Fruit fly (Drosophila melanogaster) whole organism, pupa: ENCODE results near the gene jvl.

Experiments used
- CG10348 ChIP-seq: fragments of 200-800 bp; sonication (Bioruptor generic); IDR thresholded peaks from 2 replicates; pipeline ENCODE4 v1.3.6; 2022; ENCODE audit warnings: missing biosample characterization, missing genetic modification characterization
- CG12605 ChIP-seq: fragments of 200-800 bp; sonication (Bioruptor generic); IDR thresholded peaks from 2 replicates; pipeline ENCODE4 v1.3.6; 2022; ENCODE audit warnings: missing biosample characterization, missing genetic modification characterization
- CG13204 ChIP-seq: fragments of 200-800 bp; sonication (Bioruptor generic); optimal IDR thresholded peaks from 2 replicates; lab custom pipeline; 2018; ENCODE audit warnings: missing biosample characterization, mild to moderate bottlenecking, missing genetic modification characterization, moderate library complexity
- CG14655 ChIP-seq: fragments of 200-800 bp; sonication (Bioruptor generic); optimal IDR thresholded peaks from 3 replicates; lab custom pipeline; 2017; ENCODE audit warnings: mild to moderate bottlenecking, missing biosample characterization, missing genetic modification reagents, missing genetic modification characterization
- CG15710 ChIP-seq: fragments of 200-800 bp; sonication (Bioruptor generic); optimal IDR thresholded peaks from 2 replicates; lab custom pipeline; 2018; ENCODE audit warnings: missing biosample characterization, mild to moderate bottlenecking, missing genetic modification characterization, moderate library complexity
- CG17806 ChIP-seq: fragments of 200-800 bp; sonication (Bioruptor generic); optimal IDR thresholded peaks from 2 replicates; lab custom pipeline; 2018; ENCODE audit warnings: missing biosample characterization, mild to moderate bottlenecking, missing genetic modification characterization, moderate library complexity
- CG32121 ChIP-seq: fragments of 200-800 bp; sonication (Bioruptor generic); IDR thresholded peaks from 2 replicates; pipeline ENCODE4 v1.3.6; 2022; ENCODE audit warnings: missing biosample characterization, missing genetic modification characterization
- CG34367 ChIP-seq: fragments of 200-800 bp; sonication (Bioruptor generic); optimal IDR thresholded peaks from 2 replicates; lab custom pipeline; 2018; ENCODE audit warnings: missing biosample characterization, mild to moderate bottlenecking, missing genetic modification characterization
- CG4496 ChIP-seq: fragments of 200-800 bp; sonication (Bioruptor generic); IDR thresholded peaks from 3 replicates; pipeline ENCODE4 v1.3.6; 2022; ENCODE audit warnings: missing biosample characterization, missing genetic modification characterization
- CG8159 ChIP-seq: fragments of 200-800 bp; sonication (Bioruptor generic); optimal IDR thresholded peaks from 3 replicates; lab custom pipeline; 2018; ENCODE audit warnings: missing biosample characterization, mild to moderate bottlenecking, missing genetic modification characterization, moderate library complexity
- CG8301 ChIP-seq: fragments of 200-800 bp; sonication (Bioruptor generic); optimal IDR thresholded peaks from 2 replicates; lab custom pipeline; 2018; ENCODE audit warnings: missing biosample characterization, mild to moderate bottlenecking, missing genetic modification characterization
- CG9948 ChIP-seq: fragments of 200-800 bp; sonication (Bioruptor generic); optimal IDR thresholded peaks from 2 replicates; lab custom pipeline; 2018; ENCODE audit warnings: missing biosample characterization, mild to moderate bottlenecking, missing genetic modification characterization, moderate library complexity
- D1 ChIP-seq: fragments of 200-800 bp; sonication (Bioruptor generic); optimal IDR thresholded peaks from 2 replicates; lab custom pipeline; 2018; ENCODE audit warnings: missing biosample characterization, mild to moderate bottlenecking, missing genetic modification characterization, moderate library complexity
- EcR ChIP-seq: fragments of 200-800 bp; sonication (Bioruptor generic); optimal IDR thresholded peaks from 3 replicates; lab custom pipeline; 2019; ENCODE audit warnings: missing biosample characterization, missing genetic modification characterization, mild to moderate bottlenecking, moderate library complexity, missing genetic modification reagents
- Ets98B ChIP-seq: fragments of 200-800 bp; sonication (Bioruptor generic); IDR thresholded peaks from 2 replicates; pipeline ENCODE4 v1.3.6; 2022; ENCODE audit warnings: missing biosample characterization, missing genetic modification characterization
- Pif1A ChIP-seq: fragments of 200-800 bp; sonication (Bioruptor generic); optimal IDR thresholded peaks from 3 replicates; lab custom pipeline; 2016; ENCODE audit warnings: missing biosample characterization, missing genetic modification characterization
- Pif1B ChIP-seq: fragments of 200-800 bp; sonication (Bioruptor generic); optimal IDR thresholded peaks from 3 replicates; lab custom pipeline; 2016; ENCODE audit warnings: missing biosample characterization, missing genetic modification characterization
- Snoo ChIP-seq: fragments of 200-800 bp; sonication (Bioruptor generic); optimal IDR thresholded peaks from 3 replicates; lab custom pipeline; 2017; ENCODE audit warnings: missing biosample characterization, mild to moderate bottlenecking, missing genetic modification characterization, inconsistent platforms
- fd96Ca ChIP-seq: fragments of 200-800 bp; sonication (Bioruptor generic); IDR thresholded peaks from 3 replicates; pipeline ENCODE4 v1.3.6; 2022; ENCODE audit warnings: missing biosample characterization, missing genetic modification characterization
- gl ChIP-seq: fragments of 200-800 bp; sonication (Bioruptor generic); optimal IDR thresholded peaks from 2 replicates; lab custom pipeline; 2018; ENCODE audit warnings: missing biosample characterization, mild to moderate bottlenecking, missing genetic modification characterization
- rn ChIP-seq: fragments of 200-800 bp; sonication (Bioruptor generic); IDR thresholded peaks from 2 replicates; pipeline ENCODE4 v1.3.6; 2022; ENCODE audit warnings: missing biosample characterization, missing genetic modification characterization

The jvl gene

DNA sequence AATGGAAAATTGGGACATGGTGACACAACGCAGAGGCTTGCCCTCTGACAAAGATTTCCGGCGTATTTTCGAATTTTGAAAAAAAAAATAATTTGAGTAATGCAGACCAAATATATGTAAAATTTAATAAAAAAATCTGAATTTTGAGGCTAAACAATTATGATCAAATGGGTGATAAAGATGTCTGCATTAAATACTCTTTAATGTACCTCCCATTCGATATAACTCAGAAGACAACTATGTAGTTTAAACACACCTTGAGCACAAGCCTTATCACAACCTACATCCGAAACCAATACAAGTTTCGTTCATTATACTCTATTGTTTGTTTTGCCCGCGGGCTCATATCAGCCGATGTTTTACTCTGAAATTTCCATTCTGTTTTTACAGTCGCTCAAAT lies 13.0 kb downstream of the jvl start, which contains the start of gene CG7362:
Gene CG7362, minus strand, starts transcription at position 101 of the 400 bp plus-strand sequence.
- TF ChIP-seq CG4496 (GFP tag; lab: Robert Waterston, UW) = no peak
- TF ChIP-seq Pif1B (GFP tag; lab: Kevin White, UChicago) = no peak
- TF ChIP-seq gl (tag; lab: Kevin White, UChicago) = no peak
- no peak for TF ChIP-seq CG17806 (tag; lab: Kevin White, UChicago)
- TF ChIP-seq D1 (tag; lab: Kevin White, UChicago) = no peak
- no peak for TF ChIP-seq Pif1A (GFP tag; lab: Kevin White, UChicago)
- TF ChIP-seq CG10348 (GFP tag; lab: Robert Waterston, UW) = no peak
- TF ChIP-seq Snoo (tag; lab: Kevin White, UChicago) = no peak
- TF ChIP-seq, all 21 proteins: peak for 0

DNA sequence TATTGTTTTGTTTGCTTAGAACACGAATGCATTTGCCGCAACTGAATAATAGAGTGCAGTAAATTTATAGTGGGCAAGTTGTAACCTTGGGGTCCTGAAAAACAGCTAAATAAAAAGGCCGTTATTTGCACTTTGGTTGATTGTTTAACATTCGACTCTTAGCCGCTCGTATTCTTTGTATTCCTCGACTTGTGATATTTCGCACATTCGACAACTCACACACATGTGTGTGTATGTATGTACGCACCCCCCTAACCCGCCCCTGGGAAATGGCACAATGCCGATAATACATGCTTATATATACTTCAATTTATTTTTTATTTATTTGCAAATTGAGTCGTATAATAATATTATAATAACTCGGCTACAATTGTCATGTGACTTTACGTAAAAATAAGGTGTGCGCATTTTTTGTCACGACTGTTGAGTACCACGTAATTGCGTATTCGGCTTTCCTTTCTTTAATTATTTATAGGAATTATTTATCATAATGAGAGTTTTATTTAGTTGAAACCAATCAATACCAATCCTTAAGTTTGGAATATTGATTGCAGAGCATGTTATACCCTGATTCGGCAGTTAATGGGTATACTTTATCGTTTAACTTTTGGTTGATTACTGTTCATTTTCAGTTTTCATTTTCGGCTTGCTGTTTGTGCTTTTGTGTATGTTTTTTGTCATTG lies 13.6 kb downstream of the jvl start:
- TF ChIP-seq fd96Ca (GFP tag; lab: Robert Waterston, UW) = no peak
- TF ChIP-seq CG8159 = peak; percentile 8
- no peak for TF ChIP-seq rn
- peak; percentile 51; the same call in 1 of the 2 replicates for TF ChIP-seq Ets98B (GFP tag; lab: Robert Waterston, UW)
- no peak for TF ChIP-seq D1 (tag; lab: Kevin White, UChicago)
- no peak for TF ChIP-seq CG13204 (GFP tag; lab: Kevin White, UChicago)
- TF ChIP-seq CG34367 (tag; lab: Kevin White, UChicago) = no peak
- peak; percentile 48 for TF ChIP-seq Pif1A (GFP tag; lab: Kevin White, UChicago)
- peak; percentile 67 for TF ChIP-seq Snoo (tag; lab: Kevin White, UChicago)
- no peak for TF ChIP-seq CG12605 (GFP tag; lab: Robert Waterston, UW)
- no peak for TF ChIP-seq CG8301 (tag; lab: Kevin White, UChicago)
- TF ChIP-seq CG32121 (GFP tag; lab: Robert Waterston, UW) = peak; percentile 22; the same call in 1 of the 2 replicates
- peak; percentile 46; the same call in 1 of the 3 replicates for TF ChIP-seq CG4496 (GFP tag; lab: Robert Waterston, UW)
- no peak for TF ChIP-seq EcR (GFP tag; lab: Kevin White, UChicago)
- no peak for TF ChIP-seq CG14655
- TF ChIP-seq CG10348 (GFP tag; lab: Robert Waterston, UW) = no peak
- TF ChIP-seq Pif1B (GFP tag; lab: Kevin White, UChicago) = peak; percentile 45
- no peak for TF ChIP-seq CG15710 (tag; lab: Kevin White, UChicago)
- TF ChIP-seq gl (tag; lab: Kevin White, UChicago) = no peak
- no peak for TF ChIP-seq CG9948 (tag; lab: Kevin White, UChicago)
- no peak for TF ChIP-seq CG17806 (tag; lab: Kevin White, UChicago)

DNA sequence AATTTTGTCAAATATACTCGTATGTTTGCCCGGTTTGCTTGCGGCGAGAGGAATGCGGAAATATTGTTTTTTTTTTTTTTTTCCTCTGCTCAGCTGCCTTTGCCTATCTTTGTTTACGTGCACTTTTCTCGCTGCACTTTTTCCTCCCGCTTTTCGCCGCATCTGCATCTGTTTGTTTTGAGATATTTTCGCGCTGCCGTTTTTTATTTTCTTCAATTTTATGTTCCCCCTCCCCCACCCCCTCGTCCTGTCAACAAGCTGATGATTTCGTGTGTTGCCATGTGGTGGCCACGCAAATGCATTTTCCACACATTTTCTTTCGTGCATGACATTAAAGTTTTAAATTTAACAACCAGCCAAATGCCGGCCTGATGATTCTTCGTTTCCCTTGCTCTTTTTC lies 14.7 kb downstream of the jvl start:
- peak; percentile 69 for TF ChIP-seq CG32121 (GFP tag; lab: Robert Waterston, UW)
- TF ChIP-seq CG10348 (GFP tag; lab: Robert Waterston, UW) = no peak

DNA sequence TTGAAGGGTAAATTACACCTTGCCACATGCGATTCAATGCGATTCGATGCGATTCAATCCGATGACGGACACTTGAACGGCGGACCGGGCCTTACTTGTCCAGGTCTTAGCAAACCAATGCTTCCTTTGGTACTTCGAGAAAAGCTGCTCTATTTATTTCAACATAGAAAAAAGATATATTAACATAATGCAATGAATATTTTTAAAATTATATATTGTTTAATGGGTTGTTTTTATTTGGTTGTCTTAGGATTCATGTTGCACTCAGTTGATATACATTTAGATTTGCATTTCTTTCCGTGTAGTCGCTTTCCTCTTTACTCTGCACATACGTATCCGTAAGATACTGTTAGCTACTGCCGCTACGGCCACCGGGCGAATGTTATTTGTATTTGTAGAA lies 16.9 kb downstream of the jvl start:
- TF ChIP-seq CG15710 (tag; lab: Kevin White, UChicago) = no peak
- TF ChIP-seq CG4496 (GFP tag; lab: Robert Waterston, UW) = peak; percentile 64; the same call in 2 of the 3 replicates
- TF ChIP-seq rn = 0 out of 2 replicates have a peak, but pooled peaks have one; percentile 9
- TF ChIP-seq CG32121 (GFP tag; lab: Robert Waterston, UW) = peak; percentile 65
- TF ChIP-seq CG12605 (GFP tag; lab: Robert Waterston, UW) = peak; percentile 42; the same call in 1 of the 2 replicates
- peak; percentile 76 for TF ChIP-seq Ets98B (GFP tag; lab: Robert Waterston, UW)
- TF ChIP-seq CG8159 = no peak
- peak; percentile 56 for TF ChIP-seq CG8301 (tag; lab: Kevin White, UChicago)

DNA sequence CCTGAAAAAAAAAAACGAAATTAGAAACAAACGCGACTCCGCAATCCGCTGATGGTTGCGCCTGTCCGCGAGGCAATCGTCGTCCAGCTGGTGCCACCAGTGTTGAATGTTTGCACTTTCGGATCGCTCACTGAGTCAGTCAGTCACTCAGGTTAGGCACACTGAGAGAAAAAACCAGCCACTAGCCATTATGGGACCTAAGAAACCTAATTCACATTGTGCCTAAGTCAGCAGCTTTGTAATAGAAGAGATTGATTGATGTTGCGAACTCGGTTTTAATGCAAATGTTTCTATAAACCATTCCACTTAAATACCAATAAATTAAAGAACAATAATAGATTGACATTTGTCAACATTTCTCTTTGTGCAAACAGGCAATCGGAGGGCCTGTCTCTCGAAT lies 19.7 kb downstream of the jvl start:
- TF ChIP-seq CG32121 (GFP tag; lab: Robert Waterston, UW) (peak; percentile 38; the same call in 1 of the 2 replicates), CG4496 (GFP tag; lab: Robert Waterston, UW) (0 out of 3 replicates have a peak, but pooled peaks have one; percentile 18), fd96Ca (GFP tag; lab: Robert Waterston, UW) (no peak; the same call in 2 of the 3 replicates), CG8301 (tag; lab: Kevin White, UChicago) (peak; percentile 11), CG13204 (GFP tag; lab: Kevin White, UChicago) (no peak), Ets98B (GFP tag; lab: Robert Waterston, UW) (peak; percentile 57), gl (tag; lab: Kevin White, UChicago) (no peak)
- TF ChIP-seq, all 21 proteins: peak for 4

DNA sequence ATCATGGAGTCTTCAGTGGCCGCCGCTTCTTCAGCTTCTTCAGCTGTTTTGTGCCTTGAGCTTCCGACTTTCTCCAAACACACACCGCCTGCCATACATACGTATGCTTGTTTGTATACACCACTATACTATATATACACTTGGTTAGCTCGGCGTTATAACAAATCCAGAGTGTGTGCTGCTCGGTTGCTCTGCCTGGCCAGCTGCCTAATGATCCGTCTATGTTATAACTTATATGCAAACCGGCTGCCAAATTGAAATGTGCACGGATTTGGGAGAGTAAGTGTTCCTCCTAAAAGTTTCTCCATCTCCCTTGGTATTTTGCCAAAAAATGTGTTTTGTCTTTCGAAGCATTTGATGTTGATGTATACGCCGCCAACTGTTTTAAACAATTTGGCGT lies 22.1 kb downstream of the jvl start:
- TF ChIP-seq CG17806 (tag; lab: Kevin White, UChicago) (no peak), Pif1B (GFP tag; lab: Kevin White, UChicago) (no peak), Snoo (tag; lab: Kevin White, UChicago) (no peak), CG32121 (GFP tag; lab: Robert Waterston, UW) (no peak), gl (tag; lab: Kevin White, UChicago) (no peak), fd96Ca (GFP tag; lab: Robert Waterston, UW) (no peak), CG9948 (tag; lab: Kevin White, UChicago) (no peak), CG14655 (no peak), CG8159 (no peak), CG13204 (GFP tag; lab: Kevin White, UChicago) (no peak), Ets98B (GFP tag; lab: Robert Waterston, UW) (no peak), CG8301 (tag; lab: Kevin White, UChicago) (no peak), Pif1A (GFP tag; lab: Kevin White, UChicago) (no peak), CG12605 (GFP tag; lab: Robert Waterston, UW) (no peak), EcR (GFP tag; lab: Kevin White, UChicago) (no peak), rn (no peak), CG34367 (tag; lab: Kevin White, UChicago) (no peak)
